Fruit fly (Drosophila melanogaster): ENCODE results near the gene gudu.

The gudu gene

DNA sequence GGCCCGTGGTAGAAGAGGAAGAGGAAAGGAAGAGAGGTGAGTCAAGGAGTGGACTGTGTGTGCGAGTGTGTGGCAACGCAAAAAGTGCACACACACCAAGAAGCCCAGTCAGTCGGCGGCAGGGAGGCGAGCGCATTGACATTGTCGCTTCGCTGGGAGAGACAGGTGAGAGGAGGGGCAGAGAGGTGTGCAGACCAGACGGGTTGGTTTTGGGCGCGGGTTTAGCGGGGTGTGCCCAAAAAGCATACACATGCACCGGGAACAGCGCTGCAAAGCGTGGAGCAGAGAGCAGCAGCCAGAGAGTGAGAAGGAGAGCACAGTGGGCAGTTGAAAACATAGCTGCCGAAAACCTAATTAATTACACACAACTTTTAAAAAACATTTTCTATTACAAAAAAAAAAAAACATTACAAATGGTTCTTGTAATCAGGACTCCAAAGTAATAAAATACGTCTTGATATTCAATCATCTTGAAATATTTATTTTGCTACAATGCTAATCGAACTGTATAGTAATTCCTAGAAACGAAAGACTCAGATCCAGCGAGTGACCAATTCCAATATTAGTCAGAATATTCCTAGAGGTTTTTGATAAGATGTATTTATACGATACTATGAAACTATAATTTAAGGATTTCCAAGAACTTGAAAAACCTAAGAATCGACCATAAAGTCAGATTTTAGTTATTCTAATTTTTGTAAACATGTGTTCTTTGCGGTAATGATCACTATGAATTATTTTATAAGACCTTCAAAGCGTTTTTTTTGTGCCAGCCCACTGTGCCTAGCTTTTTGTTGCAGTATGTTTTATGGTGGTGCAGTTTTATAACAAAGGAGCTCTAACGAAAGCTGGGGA is 34.3 kb downstream of the gudu start (continued):
- TF ChIP-seq unc-4 (GFP tag; IDR thresholded peaks at IDR 0.05; ENCODE audit: partially characterized antibody) (no peak), zfh2 (GFP tag; optimal IDR thresholded peaks at IDR 0.05) (no peak), CG12155 (GFP tag; optimal IDR thresholded peaks at IDR 0.05) (no peak), Usf (GFP tag; optimal IDR thresholded peaks at IDR 0.05) (no peak), vfl (GFP tag; optimal IDR thresholded peaks at IDR 0.05) (no peak), chm (GFP tag; IDR thresholded peaks at IDR 0.05) (no peak), CG11093 (GFP tag; IDR thresholded peaks at IDR 0.05) (no peak), Poxn (GFP tag; IDR thresholded peaks at IDR 0.05) (no peak), CG10979 (tag; optimal IDR thresholded peaks at IDR 0.05) (peak; percentile 15), odd (GFP tag; optimal IDR thresholded peaks at IDR 0.05) (no peak), Lhr (GFP tag; optimal IDR thresholded peaks at IDR 0.05) (no peak), Camta (GFP tag; optimal IDR thresholded peaks at IDR 0.05) (no peak), Dip2 (GFP tag; IDR thresholded peaks at IDR 0.05) (0 out of 2 replicates have a peak, but pooled peaks have one; percentile 11), CG12104 (GFP tag; optimal IDR thresholded peaks at IDR 0.05) (no peak), Hr51 (GFP tag; optimal IDR thresholded peaks at IDR 0.05) (peak in 1 of 2 experiments; percentile 1), CG42726 (GFP tag; IDR thresholded peaks at IDR 0.05; ENCODE audit: partially characterized antibody) (0 out of 2 replicates have a peak, but pooled peaks have one; percentile 40), peb (GFP tag; IDR thresholded peaks at IDR 0.05) (no peak), CG30403 (GFP tag; optimal IDR thresholded peaks at IDR 0.05) (no peak), onecut (GFP tag; IDR thresholded peaks at IDR 0.05) (no peak), Aef1 (GFP tag; IDR thresholded peaks at IDR 0.05) (no peak), CG18764 (GFP tag; optimal IDR thresholded peaks at IDR 0.05) (no peak), bbx (GFP tag; IDR thresholded peaks at IDR 0.05; ENCODE audit: partially characterized antibody) (no peak; the same call in 1 of the 2 replicates), NfI (GFP tag; optimal IDR thresholded peaks at IDR 0.05) (no peak), CG1024 (GFP tag; IDR thresholded peaks at IDR 0.05) (no peak), gem (tag; optimal IDR thresholded peaks at IDR 0.05) (peak; percentile 27), Trl (optimal IDR thresholded peaks at IDR 0.05) (peak in 1 of 2 experiments; percentile 47), Trl (GFP tag; optimal IDR thresholded peaks at IDR 0.05) (no peak), CG5180 (GFP tag; optimal IDR thresholded peaks at IDR 0.05) (no peak), CG6175 (GFP tag; IDR thresholded peaks at IDR 0.05) (0 out of 3 replicates have a peak, but pooled peaks have one; percentile 25), Kr (GFP tag; optimal IDR thresholded peaks at IDR 0.05) (no peak), yki (optimal IDR thresholded peaks at IDR 0.05) (no peak), CG17568 (GFP tag; optimal IDR thresholded peaks at IDR 0.05) (no peak), gsb-n (tag; optimal IDR thresholded peaks at IDR 0.05) (no peak), Max (GFP tag; optimal IDR thresholded peaks at IDR 0.05) (no peak), wek (GFP tag; optimal IDR thresholded peaks at IDR 0.05) (no peak), maf-S (GFP tag; optimal IDR thresholded peaks at IDR 0.05) (no peak), CG33213 (GFP tag; optimal IDR thresholded peaks at IDR 0.05) (no peak), CG17912 (GFP tag; optimal IDR thresholded peaks at IDR 0.05) (no peak), E2f2 (GFP tag; IDR thresholded peaks at IDR 0.05) (peak; percentile 22; the same call in 1 of the 2 replicates), zf30C (GFP tag; optimal IDR thresholded peaks at IDR 0.05) (no peak), fru (optimal IDR thresholded peaks at IDR 0.05) (no peak), CG13296 (GFP tag; optimal IDR thresholded peaks at IDR 0.05) (no peak), sens (GFP tag) (peak; percentile 78), Spps (tag; optimal IDR thresholded peaks at IDR 0.05) (no peak), MBD-R2 (GFP tag; IDR thresholded peaks at IDR 0.05) (no peak), da (GFP tag; optimal IDR thresholded peaks at IDR 0.05) (no peak), CTCF (GFP tag; optimal IDR thresholded peaks at IDR 0.05) (no peak), ttk (GFP tag; IDR thresholded peaks at IDR 0.05) (0 out of 2 replicates have a peak, but pooled peaks have one; percentile 8), sim (GFP tag; IDR thresholded peaks at IDR 0.05) (0 out of 2 replicates have a peak, but pooled peaks have one; percentile 39), Ravus (GFP tag; IDR thresholded peaks at IDR 0.05) (no peak), ash1 (GFP tag; optimal IDR thresholded peaks at IDR 0.05) (no peak)

Data from whole organism, embryonic.